Fruit fly (Drosophila melanogaster): ENCODE data around the gene Atpalpha.

The Atpalpha gene

DNA sequence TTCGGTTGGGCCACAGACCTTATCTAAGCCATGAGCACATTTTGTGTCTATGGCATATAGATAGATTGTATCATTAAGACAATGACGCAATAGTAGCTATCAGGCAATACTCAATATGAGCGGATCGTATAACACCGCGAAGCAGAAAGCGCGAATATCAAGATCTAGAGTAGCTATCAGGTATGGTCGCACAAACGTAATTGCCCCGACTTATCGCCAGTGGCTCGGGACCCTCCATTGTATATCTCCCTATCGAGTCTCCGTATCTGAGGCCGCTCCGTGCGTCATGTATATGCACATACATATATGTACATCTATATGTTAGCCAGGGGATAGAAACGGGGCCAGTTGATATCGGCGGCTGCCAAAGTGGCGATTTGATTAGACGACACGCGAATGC, 37.1 kb downstream of the Atpalpha start:
- TF ChIP-seq OdsH (GFP tag; optimal IDR thresholded peaks at IDR 0.05) (no peak), vri (GFP tag; optimal IDR thresholded peaks at IDR 0.05) (peak; percentile 99), svp (GFP tag) (peak; percentile 69)

DNA sequence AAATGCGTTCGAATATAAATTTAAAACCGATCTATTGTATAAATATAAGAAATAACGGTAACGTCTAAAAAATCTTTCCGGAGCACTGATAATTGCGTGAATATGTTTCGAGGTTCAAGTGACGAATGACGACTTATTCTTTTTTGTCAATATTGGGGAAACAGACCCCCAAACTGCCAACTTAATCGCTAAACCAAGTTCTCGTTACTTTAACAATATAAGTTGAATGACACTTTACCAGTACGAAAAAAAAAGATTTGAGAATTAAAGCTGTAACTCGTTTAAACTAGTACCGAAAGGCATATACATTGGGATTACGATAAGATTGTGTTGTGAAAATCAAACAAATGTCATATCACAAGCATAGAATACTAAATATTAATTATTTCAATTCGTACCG, 39.3 kb downstream of the Atpalpha start, which contains the start of gene CG43446:
TSS of gene CG43446 (minus strand) at position 101 of the 400 bp plus-strand sequence.
- no peak for TF ChIP-seq fkh (GFP tag; optimal IDR thresholded peaks at IDR 0.05)

DNA sequence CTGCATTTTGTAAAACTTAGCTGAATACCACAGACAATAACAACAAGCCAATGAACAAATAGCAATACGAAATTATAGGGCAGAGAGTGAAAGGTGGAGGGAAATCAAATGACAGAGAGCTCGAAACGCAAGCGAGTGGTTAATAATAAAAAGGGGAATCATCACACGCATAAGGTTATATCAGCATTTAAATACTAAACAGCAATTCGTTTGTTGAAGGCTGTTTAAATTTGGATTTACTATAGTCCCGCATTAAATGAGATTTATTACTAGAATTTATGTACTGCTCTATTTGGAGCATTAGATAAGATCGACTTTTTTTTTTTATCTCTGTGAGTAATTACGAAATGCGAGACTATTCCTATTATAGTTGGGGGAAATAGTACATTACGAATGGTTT, 40.0 kb downstream of the Atpalpha start:
- no peak for TF ChIP-seq acj6 (GFP tag; optimal IDR thresholded peaks at IDR 0.05)
- no peak for TF ChIP-seq Gug (GFP tag; IDR thresholded peaks at IDR 0.05)
- no peak for TF ChIP-seq Ets96B (tag; optimal IDR thresholded peaks at IDR 0.05)
- TF ChIP-seq CG7368 (GFP tag; optimal IDR thresholded peaks at IDR 0.05): no peak
- no peak for TF ChIP-seq Hr38 (GFP tag; optimal IDR thresholded peaks at IDR 0.05)
- TF ChIP-seq Sox102F (GFP tag; optimal IDR thresholded peaks at IDR 0.05): no peak
- TF ChIP-seq vri (GFP tag; optimal IDR thresholded peaks at IDR 0.05): no peak
- no peak for TF ChIP-seq eg (GFP tag; IDR thresholded peaks at IDR 0.05)
- TF ChIP-seq Met (GFP tag; optimal IDR thresholded peaks at IDR 0.05): no peak
- no peak for TF ChIP-seq CG11902 (GFP tag; optimal IDR thresholded peaks at IDR 0.05)
- TF ChIP-seq CG10669 (GFP tag; optimal IDR thresholded peaks at IDR 0.05): no peak
- TF ChIP-seq CG11294 (GFP tag; IDR thresholded peaks at IDR 0.05): no peak
- TF ChIP-seq dsx (GFP tag; optimal IDR thresholded peaks at IDR 0.05; ENCODE audit: poor library complexity, severe bottlenecking): no peak
- TF ChIP-seq spab (GFP tag; optimal IDR thresholded peaks at IDR 0.05): no peak
- no peak for TF ChIP-seq CG4318 (GFP tag; optimal IDR thresholded peaks at IDR 0.05)

DNA sequence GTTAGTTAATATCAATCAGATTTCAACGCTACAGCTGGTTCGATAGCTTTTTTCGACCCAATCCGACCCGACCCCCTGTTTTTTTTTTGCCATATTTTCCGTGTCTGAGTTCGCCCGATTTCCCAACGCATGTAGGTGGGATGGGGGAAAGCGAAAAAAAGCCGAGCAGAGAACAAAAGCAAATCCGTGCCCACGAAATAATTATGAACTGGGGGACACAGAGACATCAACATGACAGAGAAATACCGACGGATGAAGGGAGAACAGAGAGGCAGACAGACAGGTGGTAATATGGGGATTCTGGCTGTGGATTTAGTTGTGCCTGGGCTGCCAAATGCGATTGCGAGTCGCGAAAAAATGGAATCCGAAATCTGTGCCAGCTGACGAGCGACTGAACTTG, 40.5 kb downstream of the Atpalpha start:
- TF ChIP-seq ss (GFP tag; optimal IDR thresholded peaks at IDR 0.05): no peak
- no peak for TF ChIP-seq eg (GFP tag; IDR thresholded peaks at IDR 0.05)
- no peak for TF ChIP-seq Hr38 (GFP tag; optimal IDR thresholded peaks at IDR 0.05)
- TF ChIP-seq CG6276 (GFP tag; optimal IDR thresholded peaks at IDR 0.05): no peak
- TF ChIP-seq acj6 (GFP tag; optimal IDR thresholded peaks at IDR 0.05): no peak
- no peak for TF ChIP-seq salr (GFP tag; optimal IDR thresholded peaks at IDR 0.05)
- TF ChIP-seq Smox (GFP tag; optimal IDR thresholded peaks at IDR 0.05): no peak
- no peak for TF ChIP-seq dac (GFP tag; optimal IDR thresholded peaks at IDR 0.05)
- no peak for TF ChIP-seq dsx (GFP tag; optimal IDR thresholded peaks at IDR 0.05; ENCODE audit: poor library complexity, severe bottlenecking)
- no peak for TF ChIP-seq CG7368 (GFP tag; optimal IDR thresholded peaks at IDR 0.05)
- TF ChIP-seq CG3032 (tag; optimal IDR thresholded peaks at IDR 0.05): no peak
- no peak for TF ChIP-seq fd59A (GFP tag; optimal IDR thresholded peaks at IDR 0.05)
- no peak for TF ChIP-seq CG1621 (tag; optimal IDR thresholded peaks at IDR 0.05)
- TF ChIP-seq Lpt (GFP tag; optimal IDR thresholded peaks at IDR 0.05): no peak

DNA sequence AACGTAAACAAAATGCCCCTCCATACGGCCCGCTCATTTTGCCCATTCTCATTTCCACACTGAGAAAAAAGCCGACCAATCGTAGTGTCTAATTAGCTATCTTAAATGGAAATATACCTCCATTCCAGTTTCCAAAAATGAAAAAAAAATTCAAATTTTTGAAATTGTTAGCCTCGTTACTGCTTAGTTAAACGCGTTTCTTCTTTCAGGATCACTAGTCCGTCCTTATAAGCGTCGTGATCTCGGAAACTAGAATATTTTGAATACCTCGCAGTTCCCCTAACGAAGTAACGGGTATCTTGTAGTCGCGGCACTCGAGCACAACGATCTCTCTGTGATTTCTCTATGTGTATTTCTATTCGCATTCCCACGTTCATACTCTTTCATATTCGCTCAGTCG, 41.1 kb downstream of the Atpalpha start:
- TF ChIP-seq spab (GFP tag; optimal IDR thresholded peaks at IDR 0.05) (no peak), CG6808 (GFP tag; optimal IDR thresholded peaks at IDR 0.05) (no peak), Hr39 (GFP tag; optimal IDR thresholded peaks at IDR 0.05) (peak; percentile 5), CG8119 (GFP tag; IDR thresholded peaks at IDR 0.05) (peak; percentile 42; the same call in 1 of the 3 replicates), CG9139 (GFP tag; optimal IDR thresholded peaks at IDR 0.05) (no peak), CG32006 (GFP tag; optimal IDR thresholded peaks at IDR 0.05) (peak; percentile 66), CG16779 (tag; optimal IDR thresholded peaks at IDR 0.05) (no peak), Hr4 (GFP tag; optimal IDR thresholded peaks at IDR 0.05) (peak; percentile 57), CG11294 (GFP tag; IDR thresholded peaks at IDR 0.05) (peak; percentile 10; the same call in 1 of the 2 replicates), svp (GFP tag) (peak; percentile 47), acj6 (GFP tag; optimal IDR thresholded peaks at IDR 0.05) (no peak), salr (GFP tag; optimal IDR thresholded peaks at IDR 0.05) (peak in 1 of 2 experiments; percentile 3), pdm3 (GFP tag; optimal IDR thresholded peaks at IDR 0.05) (peak; percentile 16), achi (GFP tag; optimal IDR thresholded peaks at IDR 0.05) (peak; percentile 20), CG31627 (GFP tag; optimal IDR thresholded peaks at IDR 0.05) (peak; percentile 18), dac (GFP tag; optimal IDR thresholded peaks at IDR 0.05) (peak; percentile 19), CG1621 (tag; optimal IDR thresholded peaks at IDR 0.05) (no peak), dsx (GFP tag; optimal IDR thresholded peaks at IDR 0.05; ENCODE audit: poor library complexity, severe bottlenecking) (no peak), Lpt (GFP tag; optimal IDR thresholded peaks at IDR 0.05) (no peak), Ets21C (GFP tag; optimal IDR thresholded peaks at IDR 0.05) (no peak), CG6163 (GFP tag; IDR thresholded peaks at IDR 0.05) (no peak), Eip75B (GFP tag; optimal IDR thresholded peaks at IDR 0.05) (peak; percentile 14), Blimp-1 (GFP tag; optimal IDR thresholded peaks at IDR 0.05) (no peak), CG10631 (GFP tag; optimal IDR thresholded peaks at IDR 0.05) (peak; percentile 8), fkh (GFP tag; optimal IDR thresholded peaks at IDR 0.05) (peak; percentile 9), cyc (GFP tag; optimal IDR thresholded peaks at IDR 0.05) (peak; percentile 9)
